Worm (Caenorhabditis elegans) whole organism, early embryonic: ENCODE results near the gene clec-266.

Source experiments
- B0310.2 ChIP-seq: sonication (generic microtip); optimal IDR thresholded peaks from 2 replicates; lab custom pipeline; 2016; ENCODE audit warnings: mild to moderate bottlenecking, missing genetic modification characterization, missing compliant biosample characterization
- F13C5.2 ChIP-seq: sonication (generic microtip); optimal IDR thresholded peaks from 2 replicates; lab custom pipeline; 2017; ENCODE audit warnings: mild to moderate bottlenecking, missing genetic modification characterization, inconsistent platforms, missing compliant biosample characterization
- aly-1 ChIP-seq: sonication (generic microtip); optimal IDR thresholded peaks from 2 replicates; lab custom pipeline; 2016; ENCODE audit warnings: missing genetic modification characterization, missing compliant biosample characterization
- ama-1 ChIP-seq: fragments of 150-350 bp; optimal IDR thresholded peaks from 2 replicates; lab custom pipeline; 2014
- ceh-13 ChIP-seq: fragments of 200-800 bp; sonication (Bioruptor generic); optimal IDR thresholded peaks from 2 replicates; lab custom pipeline; 2018; ENCODE audit warnings: mild to moderate bottlenecking, missing genetic modification characterization, missing compliant biosample characterization
- ceh-36 ChIP-seq: sonication (generic microtip); optimal IDR thresholded peaks from 2 replicates; lab custom pipeline; 2016; ENCODE audit warnings: missing genetic modification characterization, inconsistent platforms, missing compliant biosample characterization
- ets-7 ChIP-seq: sonication (generic microtip); optimal IDR thresholded peaks from 2 replicates; lab custom pipeline; 2016; ENCODE audit warnings: missing genotype, missing genetic modification characterization, missing compliant biosample characterization
- flt-1 ChIP-seq: fragments of 200-800 bp; sonication (Bioruptor generic); IDR thresholded peaks from 2 replicates; pipeline ENCODE4 v1.3.6; 2022; ENCODE audit warnings: missing genetic modification characterization, missing compliant biosample characterization
- hmbx-1 ChIP-seq: sonication (generic microtip); optimal IDR thresholded peaks from 2 replicates; lab custom pipeline; 2016; ENCODE audit warnings: mild to moderate bottlenecking, missing genetic modification characterization, missing compliant biosample characterization
- hmg-4 ChIP-seq: fragments of 200-800 bp; sonication (Bioruptor generic); optimal IDR thresholded peaks from 2 replicates; lab custom pipeline; 2018; ENCODE audit warnings: mild to moderate bottlenecking, missing genetic modification characterization, missing compliant biosample characterization
- hnd-1 ChIP-seq: sonication (generic microtip); optimal IDR thresholded peaks from 2 replicates; lab custom pipeline; 2016; ENCODE audit warnings: missing genetic modification characterization, missing compliant biosample characterization
- pes-1 ChIP-seq: fragments of 200-800 bp; sonication (Bioruptor generic); IDR thresholded peaks from 2 replicates; pipeline ENCODE4 v1.3.6; 2022; ENCODE audit warnings: missing genetic modification reagents, missing genetic modification characterization, missing compliant biosample characterization
- scrt-1 ChIP-seq: fragments of 200-800 bp; sonication (Bioruptor generic); IDR thresholded peaks from 2 replicates; pipeline ENCODE4 v1.3.6; 2022; ENCODE audit warnings: missing genetic modification characterization, missing compliant biosample characterization
- sea-1 ChIP-seq: fragments of 200-800 bp; sonication (Bioruptor generic); conservative IDR thresholded peaks from 2 replicates; pipeline ENCODE4 v1.3.6; 2022; ENCODE audit warnings: missing genetic modification characterization, missing compliant biosample characterization
- tbx-11 ChIP-seq: fragments of 200-800 bp; sonication (Bioruptor generic); IDR thresholded peaks from 2 replicates; pipeline ENCODE4 v1.3.6; 2022; ENCODE audit warnings: missing genetic modification characterization, missing compliant biosample characterization
- tbx-37 ChIP-seq: fragments of 200-800 bp; sonication (Bioruptor generic); conservative IDR thresholded peaks from 2 replicates; pipeline ENCODE4 v1.3.6; 2022; ENCODE audit warnings: missing genetic modification reagents, missing genetic modification characterization, missing compliant biosample characterization
- tra-4 ChIP-seq: sonication (generic microtip); optimal IDR thresholded peaks from 2 replicates; lab custom pipeline; 2017; ENCODE audit warnings: missing genetic modification characterization, missing compliant biosample characterization

Gene clec-266

ce11 chrX:6644971-6645704, 22.4 kb upstream of the clec-266 start, which contains the start of gene C56E10.3:
Gene C56E10.3 (plus strand): TSS chrX:6645654.
- TF ChIP-seq ceh-13 (GFP tag; lab: Kevin White, UChicago) (no peak), B0310.2 (no peak), ceh-36 (tag; lab: Kevin White, UChicago) (no peak), hmbx-1 (tag; lab: Kevin White, UChicago) (no peak), tra-4 (tag; lab: Kevin White, UChicago) (no peak), hmg-4 (GFP tag; lab: Kevin White, UChicago) (no peak), ama-1 (lab: Kevin White, UChicago) (no peak), aly-1 (tag; lab: Kevin White, UChicago) (no peak), tbx-37 (GFP tag; lab: Robert Waterston, UW) (no peak)

DNA sequence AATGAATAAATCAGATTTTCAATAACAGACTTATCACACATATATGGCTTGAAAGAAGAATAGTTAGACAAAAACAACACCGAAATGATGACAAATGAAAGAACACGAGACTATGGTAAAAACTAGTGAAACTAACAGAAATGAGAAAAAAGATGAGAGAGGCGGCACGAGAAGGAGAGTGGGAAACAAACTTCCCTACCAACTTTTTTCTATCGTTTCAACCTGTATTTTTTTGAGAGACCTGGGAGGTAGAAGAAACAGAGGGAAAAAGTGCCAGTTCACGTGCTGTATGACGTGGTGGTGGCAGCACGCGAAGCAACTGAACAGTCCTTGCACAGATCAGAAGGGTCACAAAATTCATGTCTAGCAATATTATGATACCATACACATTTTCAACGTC, 20.1 kb upstream of the clec-266 start:
- TF ChIP-seq tbx-11 (GFP tag; lab: Robert Waterston, UW) (no peak), sea-1 (GFP tag; lab: Robert Waterston, UW) (no peak), F13C5.2 (tag; lab: Kevin White, UChicago) (no peak), tbx-37 (GFP tag; lab: Robert Waterston, UW) (no peak), pes-1 (GFP tag; lab: Robert Waterston, UW) (no peak), ceh-13 (GFP tag; lab: Kevin White, UChicago) (no peak), tra-4 (tag; lab: Kevin White, UChicago) (no peak), B0310.2 (no peak), aly-1 (tag; lab: Kevin White, UChicago) (no peak)

- TF ChIP-seq hmg-4 (GFP tag; lab: Kevin White, UChicago) (no peak), sea-1 (GFP tag; lab: Robert Waterston, UW) (no peak), ceh-36 (tag; lab: Kevin White, UChicago) (no peak), F13C5.2 (tag; lab: Kevin White, UChicago) (no peak), tbx-11 (GFP tag; lab: Robert Waterston, UW) (no peak), tbx-37 (GFP tag; lab: Robert Waterston, UW) (no peak), pes-1 (GFP tag; lab: Robert Waterston, UW) (no peak), ceh-13 (GFP tag; lab: Kevin White, UChicago) (no peak), flt-1 (GFP tag; lab: Robert Waterston, UW) (no peak), tra-4 (tag; lab: Kevin White, UChicago) (no peak), hnd-1 (tag; lab: Kevin White, UChicago) (no peak), B0310.2 (no peak), ama-1 (lab: Kevin White, UChicago) (no peak)
Measured at ce11 chrX:6641509-6641908, 18.8 kb upstream of the clec-266 start.

DNA sequence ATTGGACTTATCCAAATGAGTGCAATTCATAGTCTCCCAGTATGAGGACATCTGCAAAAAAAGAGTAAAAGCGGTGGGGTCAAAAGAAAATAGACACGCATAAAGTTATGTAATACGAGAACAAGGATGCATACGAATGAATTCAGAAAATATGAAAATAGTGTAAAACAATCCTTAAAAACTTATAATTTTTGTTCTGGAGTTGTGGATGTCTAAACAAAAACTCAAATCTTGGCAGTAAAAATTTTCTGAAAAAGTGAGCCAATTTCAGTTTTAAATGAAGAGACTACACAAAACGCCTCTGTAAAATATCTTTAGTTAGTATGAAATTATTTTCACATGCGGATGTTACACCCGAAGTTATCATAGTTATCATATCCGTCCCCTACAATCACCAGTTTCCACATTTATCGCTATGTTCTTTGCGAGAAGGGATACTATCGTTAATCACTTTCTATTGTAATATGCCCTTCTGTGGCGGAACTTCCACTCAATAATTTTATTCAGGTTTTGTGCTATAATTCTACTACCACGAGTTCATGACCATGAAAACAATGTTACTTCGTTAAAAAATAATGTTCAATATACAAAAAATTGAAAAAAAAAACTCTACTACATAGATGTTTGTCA, 18.0 kb upstream of the clec-266 start, which contains the start of gene nhr-120:
Gene nhr-120, minus strand, starts transcription at position 51 of the 630 bp plus-strand sequence.
- no peak for TF ChIP-seq ama-1 (lab: Kevin White, UChicago)
- TF ChIP-seq hmg-4 (GFP tag; lab: Kevin White, UChicago) = no peak
- TF ChIP-seq flt-1 (GFP tag; lab: Robert Waterston, UW) = no peak
- TF ChIP-seq ets-7 = no peak
- TF ChIP-seq ceh-36 (tag; lab: Kevin White, UChicago) = no peak
- TF ChIP-seq sea-1 (GFP tag; lab: Robert Waterston, UW) = no peak
- TF ChIP-seq tbx-37 (GFP tag; lab: Robert Waterston, UW) = no peak
- no peak for TF ChIP-seq ceh-13 (GFP tag; lab: Kevin White, UChicago)
- TF ChIP-seq aly-1 (tag; lab: Kevin White, UChicago) = no peak
- TF ChIP-seq tbx-11 (GFP tag; lab: Robert Waterston, UW) = no peak

DNA sequence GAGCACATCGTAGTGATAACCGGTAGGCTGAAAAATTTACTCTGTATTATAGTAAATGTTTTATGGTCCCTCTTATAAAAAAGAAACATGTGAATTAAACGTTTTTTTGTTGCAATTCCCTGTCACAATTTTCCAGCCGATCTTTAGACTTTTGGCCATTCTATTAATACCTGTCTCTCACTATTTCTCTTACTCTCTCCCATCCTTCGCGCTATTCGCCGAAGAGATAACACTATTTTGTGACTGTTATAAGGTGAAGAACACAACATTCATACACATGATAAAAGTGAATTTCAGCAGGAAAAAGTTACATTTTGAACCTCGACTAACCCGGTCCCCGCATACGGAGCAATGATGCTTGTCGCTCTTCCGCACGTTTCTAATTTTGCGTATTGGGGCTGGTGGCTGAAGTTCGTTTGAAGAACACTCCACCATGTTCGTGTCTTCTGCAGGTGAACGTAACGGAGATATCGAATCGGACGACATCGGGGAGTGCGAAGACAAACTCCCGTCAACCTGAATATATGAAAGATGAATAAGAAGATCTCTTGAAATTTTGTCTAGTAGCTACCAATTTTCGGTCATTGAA, 16.4 kb upstream of the clec-266 start:
- no peak for TF ChIP-seq hmg-4 (GFP tag; lab: Kevin White, UChicago)
- TF ChIP-seq pes-1 (GFP tag; lab: Robert Waterston, UW) = no peak
- TF ChIP-seq hnd-1 (tag; lab: Kevin White, UChicago) = no peak
- no peak for TF ChIP-seq ama-1 (lab: Kevin White, UChicago)
- no peak for TF ChIP-seq hmbx-1 (tag; lab: Kevin White, UChicago)
- TF ChIP-seq tbx-11 (GFP tag; lab: Robert Waterston, UW) = no peak
- no peak for TF ChIP-seq aly-1 (tag; lab: Kevin White, UChicago)
- no peak for TF ChIP-seq tbx-37 (GFP tag; lab: Robert Waterston, UW)

DNA sequence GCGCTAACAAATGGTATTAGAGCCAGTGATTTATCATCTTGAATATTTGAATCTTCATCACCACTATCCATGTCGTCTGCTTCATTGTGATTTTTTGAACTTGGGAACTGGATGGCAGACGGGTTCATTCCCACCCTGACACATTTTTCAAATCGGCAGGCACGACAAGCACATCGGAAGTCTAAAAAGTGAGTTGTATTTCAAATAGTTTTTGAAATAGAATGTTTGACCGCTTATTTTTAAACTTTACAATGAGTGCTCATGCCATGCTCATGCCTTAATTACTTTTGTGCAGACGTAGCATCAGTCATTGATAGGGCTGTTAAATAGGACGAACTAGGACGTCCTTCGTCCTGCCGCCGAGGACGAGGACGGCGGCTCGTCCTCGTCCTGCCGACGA, 15.2 kb upstream of the clec-266 start:
- TF ChIP-seq flt-1 (GFP tag; lab: Robert Waterston, UW) (no peak), ets-7 (no peak), hnd-1 (tag; lab: Kevin White, UChicago) (no peak), pes-1 (GFP tag; lab: Robert Waterston, UW) (no peak), B0310.2 (no peak), scrt-1 (GFP tag; lab: Robert Waterston, UW) (no peak), ceh-13 (GFP tag; lab: Kevin White, UChicago) (no peak), hmbx-1 (tag; lab: Kevin White, UChicago) (no peak), ceh-36 (tag; lab: Kevin White, UChicago) (no peak), aly-1 (tag; lab: Kevin White, UChicago) (no peak)

DNA sequence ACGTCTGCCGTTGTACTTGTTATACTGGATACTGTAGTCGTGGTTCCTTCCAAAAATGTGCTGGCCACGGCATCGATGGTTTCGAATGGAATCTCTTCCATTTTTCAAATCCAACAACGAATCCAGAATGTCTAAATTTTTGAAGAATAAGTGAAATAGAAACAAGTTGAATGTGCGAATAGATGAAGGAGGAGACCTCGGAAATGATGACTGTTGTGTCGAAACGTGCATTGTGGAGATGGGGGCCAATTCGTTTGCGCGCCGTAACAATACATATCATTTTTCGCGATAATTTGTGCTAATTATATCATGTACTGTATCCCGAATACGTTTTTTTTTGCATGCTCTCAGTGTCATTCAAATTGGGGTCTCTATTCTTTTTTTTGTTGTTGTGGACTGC, 12.5 kb upstream of the clec-266 start, which contains the start of gene aexr-1:
Gene aexr-1, minus strand, starts transcription at position 101 of the 400 bp plus-strand sequence.
- TF ChIP-seq scrt-1 (GFP tag; lab: Robert Waterston, UW) (no peak), tbx-11 (GFP tag; lab: Robert Waterston, UW) (no peak), ama-1 (lab: Kevin White, UChicago) (no peak), ets-7 (no peak), tbx-37 (GFP tag; lab: Robert Waterston, UW) (no peak), hmbx-1 (tag; lab: Kevin White, UChicago) (no peak), tra-4 (tag; lab: Kevin White, UChicago) (no peak), sea-1 (GFP tag; lab: Robert Waterston, UW) (no peak), hmg-4 (GFP tag; lab: Kevin White, UChicago) (no peak)
